Worm (Caenorhabditis elegans) whole organism, L2 larva: ENCODE measurements around the gene pat-4.

Experiments
- ZK546.5 ChIP-seq: sonication (generic microtip); optimal IDR thresholded peaks from 2 replicates; lab custom pipeline; 2017; ENCODE audit warnings: missing biosample characterization, missing genetic modification characterization
- dmd-4 ChIP-seq: sonication (generic microtip); optimal IDR thresholded peaks from 2 replicates; lab custom pipeline; 2017; ENCODE audit warnings: missing biosample characterization, missing genetic modification characterization
- nhr-12 ChIP-seq: fragments of 150-350 bp; optimal IDR thresholded peaks from 2 replicates; lab custom pipeline; 2014; ENCODE audit warnings: missing biosample characterization, missing genetic modification characterization
- unc-55 ChIP-seq: fragments of 150-350 bp; sonication (generic microtip); optimal IDR thresholded peaks from 3 replicates; lab custom pipeline; 2014; ENCODE audit warnings: missing biosample characterization, missing genetic modification reagents, missing genetic modification characterization

ce11 chrIII:134194-134593, 39.6 kb upstream of the pat-4 start, which contains the start of gene pals-25:
- TF ChIP-seq nhr-12 (tag; lab: Kevin White, UChicago) (no peak), ZK546.5 (tag; lab: Kevin White, UChicago) (no peak), dmd-4 (tag; lab: Kevin White, UChicago) (no peak), unc-55 (GFP tag; lab: Kevin White, UChicago) (no peak)
